Worm (Caenorhabditis elegans) whole organism, L4 larva: ENCODE measurements around the gene F25E5.2.

ENCODE experiments used
- ZK546.5 ChIP-seq, 2 experiments: sonication (generic microtip); optimal IDR thresholded peaks; 2 replicates each; lab custom pipeline; 2017; ENCODE audit warnings: missing biosample characterization in 2 of 2, missing genetic modification characterization in 2 of 2
- duxl-1 ChIP-seq: sonication (generic microtip); optimal IDR thresholded peaks from 2 replicates; lab custom pipeline; 2016; ENCODE audit warnings: mild to moderate bottlenecking, missing genetic modification characterization, moderate library complexity, missing compliant biosample characterization; ENCODE audit not compliant: poor library complexity
- lin-29 ChIP-seq: fragments of 200-800 bp; sonication (Bioruptor generic); IDR thresholded peaks from 2 replicates; pipeline ENCODE4 v1.3.6; 2022; ENCODE audit warnings: missing genetic modification reagents, missing genetic modification characterization, missing compliant biosample characterization
- lin-39 ChIP-seq: fragments of 150-350 bp; optimal IDR thresholded peaks from 2 replicates; lab custom pipeline; 2014; ENCODE audit warnings: missing biosample characterization, missing genetic modification reagents, missing genetic modification characterization
- nhr-25 ChIP-seq: sonication (generic microtip); optimal IDR thresholded peaks from 2 replicates; lab custom pipeline; 2017; ENCODE audit warnings: missing genetic modification characterization, mild to moderate bottlenecking, missing compliant biosample characterization, antibody characterized with exemption, moderate library complexity, borderline replicate concordance; ENCODE audit not compliant: insufficient read depth
- unc-130 ChIP-seq: sonication (generic microtip); optimal IDR thresholded peaks from 2 replicates; lab custom pipeline; 2016; ENCODE audit warnings: missing genetic modification reagents, missing genetic modification characterization, missing compliant biosample characterization

DNA sequence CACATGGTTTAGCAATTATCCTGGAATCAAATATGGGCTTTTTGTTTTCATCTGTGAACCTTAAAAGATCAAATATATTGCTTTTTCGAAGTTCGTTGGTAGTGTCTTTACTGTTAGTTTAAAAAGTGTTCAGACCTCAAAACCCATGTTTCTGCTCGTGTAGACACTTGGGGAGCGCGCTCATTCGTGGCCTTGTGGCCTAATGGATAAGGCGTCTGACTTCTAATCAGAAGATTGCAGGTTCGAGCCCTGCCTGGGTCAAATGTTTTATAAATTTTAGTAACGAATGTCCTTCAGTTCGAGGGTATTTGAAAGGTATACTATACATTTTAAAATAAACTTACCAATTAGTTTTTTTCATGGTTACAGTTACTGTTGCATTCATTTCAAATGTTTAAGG is 51.1 kb downstream of the F25E5.2 start:
- TF ChIP-seq unc-130 (GFP tag; lab: Kevin White, UChicago) (no peak), duxl-1 (no peak), lin-29 (GFP tag; lab: Robert Waterston, UW) (no peak), nhr-25 (tag; lab: Kevin White, UChicago) (no peak), lin-39 (tag; lab: Kevin White, UChicago) (no peak), ZK546.5 (tag; optimal IDR thresholded peaks at IDR 0.05; lab: Kevin White, UChicago) (no peak)
